Worm (Caenorhabditis elegans): ENCODE results near the gene F16G10.8.

ce11 chrII:2431972-2432371 lies 48.7 kb upstream of the F16G10.8 start, which contains the start of gene ceh-86:
- TF ChIP-seq sptf-1 (tag; optimal IDR thresholded peaks at IDR 0.05) (no peak), bed-3 (GFP tag; optimal IDR thresholded peaks at IDR 0.05) (no peak), snpc-4 (tag; optimal IDR thresholded peaks at IDR 0.05) (no peak), lin-13 (tag; optimal IDR thresholded peaks at IDR 0.05) (no peak), elt-3 (tag; optimal IDR thresholded peaks at IDR 0.05) (no peak), blmp-1 (tag; optimal IDR thresholded peaks at IDR 0.05) (no peak)
